Fruit fly (Drosophila melanogaster) whole organism, embryonic: ENCODE measurements around the gene CG18744.

Experiments
- C15 ChIP-seq: fragments of 200-800 bp; sonication (Bioruptor generic); IDR thresholded peaks from 3 replicates; pipeline ENCODE4 v1.3.6; 2022; ENCODE audit warnings: missing biosample characterization, missing genetic modification characterization
- CG10979 ChIP-seq: fragments of 200-800 bp; sonication (Bioruptor generic); optimal IDR thresholded peaks from 2 replicates; lab custom pipeline; 2018; ENCODE audit warnings: missing biosample characterization, mild to moderate bottlenecking, missing genetic modification characterization, moderate library complexity
- CG12219 ChIP-seq: fragments of 200-800 bp; sonication (Bioruptor generic); optimal IDR thresholded peaks from 3 replicates; lab custom pipeline; 2018; ENCODE audit warnings: missing biosample characterization, mild to moderate bottlenecking, missing genetic modification characterization
- CG14667 ChIP-seq: fragments of 200-800 bp; sonication (Bioruptor generic); IDR thresholded peaks from 2 replicates; pipeline ENCODE4 v1.3.6; 2022; ENCODE audit warnings: missing biosample characterization, missing genetic modification characterization
- CG1602 ChIP-seq: fragments of 200-800 bp; sonication (Bioruptor generic); optimal IDR thresholded peaks from 3 replicates; lab custom pipeline; 2016; ENCODE audit warnings: missing biosample characterization, missing genetic modification characterization
- CG17385 ChIP-seq: fragments of 200-800 bp; sonication (Bioruptor generic); optimal IDR thresholded peaks from 3 replicates; lab custom pipeline; 2018; ENCODE audit warnings: missing biosample characterization, mild to moderate bottlenecking, missing genetic modification characterization
- CG2875 ChIP-seq: fragments of 200-800 bp; sonication (Bioruptor generic); optimal IDR thresholded peaks from 2 replicates; lab custom pipeline; 2017; ENCODE audit warnings: missing biosample characterization, mild to moderate bottlenecking, missing genetic modification characterization, missing genetic modification reagents
- CG30403 ChIP-seq: fragments of 200-800 bp; sonication (Bioruptor generic); optimal IDR thresholded peaks from 3 replicates; lab custom pipeline; 2016; ENCODE audit warnings: missing biosample characterization, missing genetic modification characterization
- CG32767 ChIP-seq: fragments of 200-800 bp; sonication (Bioruptor generic); IDR thresholded peaks from 2 replicates; pipeline ENCODE4 v1.3.6; 2022; ENCODE audit warnings: missing biosample characterization, missing genetic modification characterization
- CG3407 ChIP-seq: fragments of 200-800 bp; sonication (Bioruptor generic); optimal IDR thresholded peaks from 2 replicates; lab custom pipeline; 2018; ENCODE audit warnings: missing biosample characterization, mild to moderate bottlenecking, missing genetic modification characterization
- CG34376 ChIP-seq: fragments of 200-800 bp; sonication (Bioruptor generic); optimal IDR thresholded peaks from 2 replicates; lab custom pipeline; 2018; ENCODE audit warnings: missing biosample characterization, mild to moderate bottlenecking, missing genetic modification characterization
- CG4404 ChIP-seq: fragments of 200-800 bp; sonication (Bioruptor generic); IDR thresholded peaks from 2 replicates; pipeline ENCODE4 v1.3.6; 2022; ENCODE audit warnings: missing biosample characterization, missing genetic modification characterization
- CG6175 ChIP-seq: fragments of 200-800 bp; sonication (Bioruptor generic); IDR thresholded peaks from 3 replicates; pipeline ENCODE4 v1.3.6; 2022; ENCODE audit warnings: missing biosample characterization, missing genetic modification characterization
- CG7839 ChIP-seq: fragments of 200-800 bp; sonication (Bioruptor generic); optimal IDR thresholded peaks from 3 replicates; lab custom pipeline; 2018; ENCODE audit warnings: missing biosample characterization, mild to moderate bottlenecking, missing genetic modification characterization, moderate library complexity
- CG8924 ChIP-seq: fragments of 200-800 bp; optimal IDR thresholded peaks from 3 replicates; lab custom pipeline; 2019; ENCODE audit warnings: missing biosample characterization, mild to moderate bottlenecking, missing genetic modification characterization, moderate library complexity
- CG8944 ChIP-seq: fragments of 200-800 bp; sonication (Bioruptor generic); optimal IDR thresholded peaks from 3 replicates; lab custom pipeline; 2016; ENCODE audit warnings: missing biosample characterization, missing genetic modification characterization
- CG9876 ChIP-seq: fragments of 200-800 bp; sonication (Bioruptor generic); optimal IDR thresholded peaks from 2 replicates; lab custom pipeline; 2016; ENCODE audit warnings: missing biosample characterization, missing genetic modification characterization
- D19A ChIP-seq: fragments of 200-800 bp; optimal IDR thresholded peaks from 3 replicates; lab custom pipeline; 2019; ENCODE audit warnings: missing biosample characterization, mild to moderate bottlenecking, missing genetic modification characterization, moderate library complexity
- E2f2 ChIP-seq: fragments of 200-800 bp; sonication (Bioruptor generic); IDR thresholded peaks from 2 replicates; pipeline ENCODE4 v1.3.6; 2022; ENCODE audit warnings: missing biosample characterization, missing genetic modification characterization
- Fer1 ChIP-seq: fragments of 200-800 bp; sonication (Bioruptor generic); optimal IDR thresholded peaks from 2 replicates; lab custom pipeline; 2017; ENCODE audit warnings: missing biosample characterization, mild to moderate bottlenecking, missing genetic modification characterization
- HLH4C ChIP-seq: fragments of 200-800 bp; sonication (Bioruptor generic); IDR thresholded peaks from 3 replicates; pipeline ENCODE4 v1.3.6; 2022; ENCODE audit warnings: missing biosample characterization, missing genetic modification characterization; ENCODE audit not compliant: partially characterized antibody
- Opbp ChIP-seq: fragments of 200-800 bp; sonication (Bioruptor generic); IDR thresholded peaks from 3 replicates; pipeline ENCODE4 v1.3.6; 2022; ENCODE audit warnings: missing biosample characterization, missing genetic modification characterization; ENCODE audit not compliant: partially characterized antibody
- Side ChIP-seq: fragments of 200-800 bp; sonication (Bioruptor generic); optimal IDR thresholded peaks from 2 replicates; lab custom pipeline; 2016; ENCODE audit warnings: missing biosample characterization, missing genetic modification characterization
- Usf ChIP-seq: fragments of 200-800 bp; sonication (Bioruptor generic); optimal IDR thresholded peaks from 2 replicates; lab custom pipeline; 2017; ENCODE audit warnings: missing genotype, missing biosample characterization, missing genetic modification characterization
- ac ChIP-seq: fragments of 200-800 bp; sonication (Bioruptor generic); optimal IDR thresholded peaks from 3 replicates; lab custom pipeline; 2017; ENCODE audit warnings: missing biosample characterization, mild to moderate bottlenecking, missing genetic modification characterization
- aop ChIP-seq: fragments of 200-800 bp; sonication (Bioruptor generic); IDR thresholded peaks from 2 replicates; pipeline ENCODE4 v1.3.6; 2022; ENCODE audit warnings: missing biosample characterization, missing genetic modification characterization
- ap ChIP-seq: fragments of 200-800 bp; sonication (Bioruptor generic); IDR thresholded peaks from 2 replicates; pipeline ENCODE4 v1.3.6; 2022; ENCODE audit warnings: missing biosample characterization, missing genetic modification characterization
- bigmax ChIP-seq: fragments of 200-800 bp; sonication (Bioruptor generic); optimal IDR thresholded peaks from 2 replicates; lab custom pipeline; 2018; ENCODE audit warnings: missing biosample characterization, mild to moderate bottlenecking, missing genetic modification characterization
- cas ChIP-seq: fragments of 200-800 bp; sonication (Bioruptor generic); IDR thresholded peaks from 2 replicates; pipeline ENCODE4 v1.3.6; 2022; ENCODE audit warnings: missing biosample characterization, missing genetic modification characterization
- da ChIP-seq: fragments of 200-800 bp; sonication (Bioruptor generic); optimal IDR thresholded peaks from 2 replicates; lab custom pipeline; 2016; ENCODE audit warnings: missing biosample characterization, missing genetic modification characterization
- dmrt99B ChIP-seq: fragments of 200-800 bp; sonication (Bioruptor generic); optimal IDR thresholded peaks from 2 replicates; lab custom pipeline; 2018; ENCODE audit warnings: missing biosample characterization, mild to moderate bottlenecking, missing genetic modification characterization, moderate library complexity
- dysf ChIP-seq: fragments of 200-800 bp; sonication (Bioruptor generic); IDR thresholded peaks from 3 replicates; pipeline ENCODE4 v1.3.6; 2022; ENCODE audit warnings: missing biosample characterization, missing genetic modification characterization
- eve ChIP-seq, 2 experiments: fragments of >200 bp; optimal IDR thresholded peaks; 2 replicates each; lab custom pipeline; 2017; ENCODE audit warnings: missing biosample characterization in 2 of 2, missing genetic modification characterization in 2 of 2
- ewg ChIP-seq: fragments of 200-800 bp; sonication (Bioruptor generic); optimal IDR thresholded peaks from 3 replicates; lab custom pipeline; 2017; ENCODE audit warnings: mild to moderate bottlenecking, missing biosample characterization, missing genetic modification reagents, missing genetic modification characterization
- eyg ChIP-seq: fragments of 200-800 bp; sonication (Bioruptor generic); optimal IDR thresholded peaks from 3 replicates; lab custom pipeline; 2016; ENCODE audit warnings: missing biosample characterization, missing genetic modification characterization
- gro ChIP-seq: fragments of 200-800 bp; sonication (Bioruptor generic); optimal IDR thresholded peaks from 2 replicates; lab custom pipeline; 2016; ENCODE audit warnings: missing biosample characterization, missing genetic modification characterization
- mld ChIP-seq: fragments of 200-800 bp; sonication (Bioruptor generic); IDR thresholded peaks from 3 replicates; pipeline ENCODE4 v1.3.6; 2022; ENCODE audit warnings: missing biosample characterization, missing genetic modification characterization; ENCODE audit not compliant: partially characterized antibody
- ranshi ChIP-seq: fragments of 200-800 bp; sonication (Bioruptor generic); IDR thresholded peaks from 2 replicates; pipeline ENCODE4 v1.3.6; 2022; ENCODE audit warnings: missing biosample characterization, missing genetic modification characterization
- sc ChIP-seq, 3 experiments: fragments of >200 bp in 2 of 3; fragments of 200-800 bp in 1 of 3; sonication (Bioruptor generic) in 1 of 3; optimal IDR thresholded peaks; 2 replicates in 2 of 3; 3 replicates in 1 of 3; lab custom pipeline; 2017; ENCODE audit warnings: mild to moderate bottlenecking in 1 of 3, missing biosample characterization in 1 of 3, missing genetic modification characterization in 1 of 3, missing genetic modification reagents in 1 of 3
- schlank ChIP-seq: fragments of 200-800 bp; sonication (Bioruptor generic); optimal IDR thresholded peaks from 2 replicates; lab custom pipeline; 2018; ENCODE audit warnings: missing biosample characterization, mild to moderate bottlenecking, missing genetic modification characterization
- scrt ChIP-seq: fragments of 200-800 bp; sonication (Bioruptor generic); optimal IDR thresholded peaks from 2 replicates; lab custom pipeline; 2018; ENCODE audit warnings: missing biosample characterization, mild to moderate bottlenecking, missing genetic modification characterization, moderate library complexity
- slp2 ChIP-seq: fragments of 200-800 bp; sonication (Bioruptor generic); optimal IDR thresholded peaks from 2 replicates; lab custom pipeline; 2016; ENCODE audit warnings: missing biosample characterization, missing genetic modification characterization
- sob ChIP-seq: fragments of 200-800 bp; sonication (Bioruptor generic); IDR thresholded peaks from 2 replicates; pipeline ENCODE4 v1.3.6; 2022; ENCODE audit warnings: missing biosample characterization, missing genetic modification characterization
- tgo ChIP-seq: fragments of 200-800 bp; sonication (Bioruptor generic); IDR thresholded peaks from 3 replicates; pipeline ENCODE4 v1.3.6; 2022; ENCODE audit warnings: missing biosample characterization, missing genetic modification characterization
- trem ChIP-seq: fragments of 200-800 bp; optimal IDR thresholded peaks from 3 replicates; lab custom pipeline; 2019; ENCODE audit warnings: missing biosample characterization, mild to moderate bottlenecking, missing genetic modification characterization, moderate library complexity
- unpg ChIP-seq: fragments of 200-800 bp; sonication (Bioruptor generic); optimal IDR thresholded peaks from 3 replicates; lab custom pipeline; 2018; ENCODE audit warnings: missing biosample characterization, mild to moderate bottlenecking, missing genetic modification characterization, moderate library complexity
- zen2 ChIP-seq: fragments of 200-800 bp; sonication (Bioruptor generic); IDR thresholded peaks from 3 replicates; pipeline ENCODE4 v1.3.6; 2022; ENCODE audit warnings: missing biosample characterization, missing genetic modification characterization; ENCODE audit not compliant: partially characterized antibody
- zf30C ChIP-seq: fragments of 200-800 bp; sonication (Bioruptor generic); optimal IDR thresholded peaks from 3 replicates; lab custom pipeline; 2018; ENCODE audit warnings: missing biosample characterization, mild to moderate bottlenecking, missing genetic modification characterization

The CG18744 gene

dm6 chr3R:7809662-7810621 is 11.4 kb upstream of the CG18744 start, which contains the start of the genes CG2993 and sgll (continued):
- TF ChIP-seq CG12219 (GFP tag; lab: Kevin White, UChicago) (peak; percentile 75), CG4404 (peak; percentile 81), C15 (GFP tag; lab: Robert Waterston, UW) (no peak; the same call in 2 of the 3 replicates), Side (GFP tag; lab: Kevin White, UChicago) (peak; percentile 93), Fer1 (peak; percentile 67), D19A (tag; lab: Kevin White, UChicago) (peak; percentile 67), CG14667 (GFP tag; lab: Robert Waterston, UW) (peak; percentile 95), CG6175 (GFP tag; lab: Robert Waterston, UW) (peak; percentile 86), bigmax (GFP tag; lab: Kevin White, UChicago) (peak; percentile 52), eyg (GFP tag; lab: Kevin White, UChicago) (peak; percentile 86), CG1602 (peak; percentile 95), HLH4C (GFP tag; lab: Robert Waterston, UW) (no peak), ranshi (GFP tag; lab: Robert Waterston, UW) (peak; percentile 90; the same call in 1 of the 2 replicates), sc (optimal IDR thresholded peaks at IDR 0.05; lab: Kevin White, UChicago) (no peak), sc (GFP tag; optimal IDR thresholded peaks at IDR 0.05; lab: Kevin White, UChicago) (peak; percentile 85), gro (GFP tag; lab: Kevin White, UChicago) (peak; percentile 77), E2f2 (GFP tag; lab: Robert Waterston, UW) (peak; percentile 60), dysf (GFP tag; lab: Robert Waterston, UW) (peak; percentile 93), CG9876 (GFP tag; lab: Kevin White, UChicago) (peak; percentile 97), CG7839 (tag; lab: Kevin White, UChicago) (peak; percentile 91), mld (GFP tag; lab: Robert Waterston, UW) (no peak), da (GFP tag; lab: Kevin White, UChicago) (peak; percentile 93), tgo (GFP tag; lab: Robert Waterston, UW) (peak; percentile 92), CG34376 (GFP tag; lab: Kevin White, UChicago) (peak; percentile 1), eve (GFP tag; optimal IDR thresholded peaks at IDR 0.05; lab: Kevin White, UChicago) (no peak), Opbp (GFP tag; lab: Robert Waterston, UW) (peak; percentile 80), unpg (GFP tag; lab: Kevin White, UChicago) (peak; percentile 86), CG3407 (GFP tag; lab: Kevin White, UChicago) (peak; percentile 78), cas (GFP tag; lab: Robert Waterston, UW) (peak; percentile 66), aop (GFP tag; lab: Robert Waterston, UW) (peak; percentile 38; the same call in 1 of the 2 replicates), scrt (GFP tag; lab: Kevin White, UChicago) (peak; percentile 18), sob (GFP tag; lab: Robert Waterston, UW) (peak; percentile 92), dmrt99B (peak; percentile 79), trem (tag; lab: Kevin White, UChicago) (peak; percentile 61), CG8944 (GFP tag; lab: Kevin White, UChicago) (peak; percentile 97), zen2 (no peak), CG30403 (peak; percentile 96), schlank (tag; lab: Kevin White, UChicago) (peak; percentile 46), ac (GFP tag; lab: Kevin White, UChicago) (peak; percentile 68), slp2 (GFP tag; lab: Kevin White, UChicago) (peak; percentile 91), CG2875 (peak; percentile 80), zf30C (peak; percentile 75), CG8924 (no peak), CG10979 (tag; lab: Kevin White, UChicago) (peak; percentile 92), ap (GFP tag; lab: Robert Waterston, UW) (peak; percentile 71), ewg (peak; percentile 84), Usf (GFP tag; lab: Kevin White, UChicago) (peak; percentile 82), CG17385 (peak; percentile 70), CG32767 (no peak; the same call in 1 of the 2 replicates)
